Worm (Caenorhabditis elegans) whole organism, late embryonic: Measurements from ENCODE around the gene K09C6.3.

Source experiments
- C08G9.2 ChIP-seq: sonication (generic microtip); optimal IDR thresholded peaks from 2 replicates; lab custom pipeline; 2016; ENCODE audit warnings: mild to moderate bottlenecking, missing genetic modification characterization, moderate library complexity, missing compliant biosample characterization
- C38D4.7 ChIP-seq: fragments of 200-800 bp; sonication (Bioruptor generic); optimal IDR thresholded peaks from 2 replicates; lab custom pipeline; 2018; ENCODE audit warnings: mild to moderate bottlenecking, missing genetic modification characterization, moderate library complexity, missing compliant biosample characterization
- F13H6.1 ChIP-seq: sonication (generic microtip); optimal IDR thresholded peaks from 2 replicates; lab custom pipeline; 2016; ENCODE audit warnings: missing genetic modification characterization, missing compliant biosample characterization
- K02D7.2 ChIP-seq: sonication (generic microtip); optimal IDR thresholded peaks from 2 replicates; lab custom pipeline; 2017; ENCODE audit warnings: mild to moderate bottlenecking, missing genetic modification characterization, missing compliant biosample characterization
- K09A11.1 ChIP-seq: sonication (generic microtip); optimal IDR thresholded peaks from 2 replicates; lab custom pipeline; 2017; ENCODE audit warnings: antibody characterized with exemption, mild to moderate bottlenecking, missing genetic modification characterization, missing compliant biosample characterization; ENCODE audit not compliant: insufficient read depth
- T23F11.4 ChIP-seq: fragments of 200-800 bp; sonication (Bioruptor generic); optimal IDR thresholded peaks from 2 replicates; lab custom pipeline; 2018; ENCODE audit warnings: mild to moderate bottlenecking, missing genetic modification characterization, missing compliant biosample characterization
- Y22D7AL.16 ChIP-seq: sonication (generic microtip); optimal IDR thresholded peaks from 2 replicates; lab custom pipeline; 2016; ENCODE audit warnings: missing genetic modification characterization, missing compliant biosample characterization
- ama-1 ChIP-seq: fragments of 150-350 bp; optimal IDR thresholded peaks from 2 replicates; lab custom pipeline; 2014
- ceh-14 ChIP-seq: sonication (generic microtip); optimal IDR thresholded peaks from 2 replicates; lab custom pipeline; 2016; ENCODE audit warnings: missing genotype, missing genetic modification characterization, missing compliant biosample characterization
- ceh-18 ChIP-seq: sonication (generic microtip); optimal IDR thresholded peaks from 2 replicates; lab custom pipeline; 2016; ENCODE audit warnings: missing genetic modification characterization, missing compliant biosample characterization
- ceh-2 ChIP-seq: sonication (generic microtip); optimal IDR thresholded peaks from 2 replicates; lab custom pipeline; 2016; ENCODE audit warnings: missing genotype, missing genetic modification characterization, missing compliant biosample characterization
- ceh-22 ChIP-seq: sonication (generic microtip); optimal IDR thresholded peaks from 2 replicates; lab custom pipeline; 2017; ENCODE audit warnings: missing biosample characterization, missing genetic modification characterization
- ceh-45 ChIP-seq: fragments of 200-800 bp; sonication (Bioruptor generic); IDR thresholded peaks from 2 replicates; pipeline ENCODE4 v1.3.6; 2022; ENCODE audit warnings: missing genetic modification reagents, missing genetic modification characterization, missing compliant biosample characterization
- ceh-48 ChIP-seq: sonication (generic microtip); optimal IDR thresholded peaks from 2 replicates; lab custom pipeline; 2016; ENCODE audit warnings: missing genetic modification characterization, inconsistent platforms, missing compliant biosample characterization
- ceh-6 ChIP-seq: fragments of 200-800 bp; sonication (Bioruptor generic); optimal IDR thresholded peaks from 2 replicates; lab custom pipeline; 2018; ENCODE audit warnings: mild to moderate bottlenecking, missing genetic modification characterization, missing compliant biosample characterization
- dmd-4 ChIP-seq: sonication (generic microtip); optimal IDR thresholded peaks from 2 replicates; lab custom pipeline; 2016; ENCODE audit warnings: borderline replicate concordance, missing genetic modification characterization, missing compliant biosample characterization
- dve-1 ChIP-seq: sonication (generic microtip); optimal IDR thresholded peaks from 2 replicates; lab custom pipeline; 2017; ENCODE audit warnings: antibody characterized with exemption, mild to moderate bottlenecking, missing genetic modification characterization, missing compliant biosample characterization
- elt-4 ChIP-seq: sonication (generic microtip); optimal IDR thresholded peaks from 2 replicates; lab custom pipeline; 2016; ENCODE audit warnings: missing genetic modification characterization, missing compliant biosample characterization
- ets-4 ChIP-seq: sonication (generic microtip); optimal IDR thresholded peaks from 2 replicates; lab custom pipeline; 2016; ENCODE audit warnings: missing genetic modification characterization, missing compliant biosample characterization
- eyg-1 ChIP-seq: sonication (generic microtip); optimal IDR thresholded peaks from 2 replicates; lab custom pipeline; 2016; ENCODE audit warnings: missing genotype, missing genetic modification characterization, missing compliant biosample characterization
- fkh-10 ChIP-seq: fragments of 150-350 bp; optimal IDR thresholded peaks from 2 replicates; lab custom pipeline; 2014; ENCODE audit warnings: missing biosample characterization, missing genetic modification reagents, missing genetic modification characterization
- hlh-13 ChIP-seq: fragments of 200-800 bp; sonication (Bioruptor generic); optimal IDR thresholded peaks from 2 replicates; lab custom pipeline; 2018; ENCODE audit warnings: mild to moderate bottlenecking, missing genetic modification characterization, missing compliant biosample characterization
- hlh-15 ChIP-seq: sonication (generic microtip); optimal IDR thresholded peaks from 2 replicates; lab custom pipeline; 2016; ENCODE audit warnings: missing genetic modification characterization, missing compliant biosample characterization
- hlh-30 ChIP-seq: sonication (generic microtip); optimal IDR thresholded peaks from 2 replicates; lab custom pipeline; 2017; ENCODE audit warnings: antibody characterized with exemption, missing genetic modification characterization, missing compliant biosample characterization; ENCODE audit not compliant: insufficient read depth
- hlh-6 ChIP-seq: sonication (generic microtip); optimal IDR thresholded peaks from 2 replicates; lab custom pipeline; 2016; ENCODE audit warnings: missing genotype, missing genetic modification characterization, missing compliant biosample characterization
- hlh-8 ChIP-seq: sonication (generic microtip); optimal IDR thresholded peaks from 2 replicates; lab custom pipeline; 2016; ENCODE audit warnings: missing genotype, missing genetic modification characterization, missing compliant biosample characterization
- lim-6 ChIP-seq: sonication (generic microtip); optimal IDR thresholded peaks from 2 replicates; lab custom pipeline; 2016; ENCODE audit warnings: missing genetic modification characterization, missing compliant biosample characterization
- madf-2 ChIP-seq: sonication (generic microtip); optimal IDR thresholded peaks from 2 replicates; lab custom pipeline; 2017; ENCODE audit warnings: missing genetic modification characterization, missing compliant biosample characterization
- nfya-1 ChIP-seq: sonication (generic microtip); optimal IDR thresholded peaks from 2 replicates; lab custom pipeline; 2017; ENCODE audit warnings: missing genetic modification characterization, mild to moderate bottlenecking, missing compliant biosample characterization, antibody characterized with exemption, moderate library complexity
- nhr-11 ChIP-seq: fragments of 150-350 bp; optimal IDR thresholded peaks from 2 replicates; lab custom pipeline; 2014; ENCODE audit warnings: missing biosample characterization, missing genetic modification characterization
- odd-2 ChIP-seq: sonication (generic microtip); optimal IDR thresholded peaks from 2 replicates; lab custom pipeline; 2017; ENCODE audit warnings: antibody characterized with exemption, mild to moderate bottlenecking, missing genetic modification characterization, missing compliant biosample characterization
- pat-9 ChIP-seq: fragments of 200-800 bp; sonication (Bioruptor generic); optimal IDR thresholded peaks from 2 replicates; lab custom pipeline; 2018; ENCODE audit warnings: mild to moderate bottlenecking, missing genetic modification characterization, moderate library complexity, missing compliant biosample characterization
- pha-2 ChIP-seq: sonication (generic microtip); optimal IDR thresholded peaks from 2 replicates; lab custom pipeline; 2017; ENCODE audit warnings: mild to moderate bottlenecking, missing genetic modification characterization, missing compliant biosample characterization
- pha-4 ChIP-seq: fragments of 150-350 bp; optimal IDR thresholded peaks from 2 replicates; lab custom pipeline; 2018; ENCODE audit warnings: missing biosample characterization, missing genetic modification reagents, missing genetic modification characterization
- pqm-1 ChIP-seq: sonication (generic microtip); optimal IDR thresholded peaks from 2 replicates; lab custom pipeline; 2016; ENCODE audit warnings: missing genetic modification characterization, missing compliant biosample characterization
- pros-1 ChIP-seq: fragments of 150-350 bp; optimal IDR thresholded peaks from 2 replicates; lab custom pipeline; 2014; ENCODE audit warnings: missing biosample characterization, missing genetic modification reagents, missing genetic modification characterization
- rnt-1 ChIP-seq: sonication (generic microtip); optimal IDR thresholded peaks from 2 replicates; lab custom pipeline; 2016; ENCODE audit warnings: missing genetic modification characterization, missing compliant biosample characterization
- sox-2 ChIP-seq: fragments of 200-800 bp; sonication (Bioruptor generic); IDR thresholded peaks from 2 replicates; pipeline ENCODE4 v1.3.6; 2022; ENCODE audit warnings: missing genetic modification reagents, missing genetic modification characterization, missing compliant biosample characterization
- sox-4 ChIP-seq: sonication (generic microtip); optimal IDR thresholded peaks from 2 replicates; lab custom pipeline; 2017; ENCODE audit warnings: mild to moderate bottlenecking, missing genetic modification characterization, inconsistent platforms, missing compliant biosample characterization
- syd-9 ChIP-seq: sonication (generic microtip); optimal IDR thresholded peaks from 2 replicates; lab custom pipeline; 2016; ENCODE audit warnings: mild to moderate bottlenecking, missing genetic modification characterization, moderate library complexity, missing compliant biosample characterization
- ttx-3 ChIP-seq: sonication (generic microtip); optimal IDR thresholded peaks from 2 replicates; lab custom pipeline; 2016; ENCODE audit warnings: missing genetic modification reagents, missing genetic modification characterization, missing compliant biosample characterization
- unc-42 ChIP-seq: sonication (generic microtip); optimal IDR thresholded peaks from 2 replicates; lab custom pipeline; 2016; ENCODE audit warnings: missing genotype, missing genetic modification characterization, missing compliant biosample characterization
- unc-86 ChIP-seq: sonication (generic microtip); optimal IDR thresholded peaks from 2 replicates; lab custom pipeline; 2016; ENCODE audit warnings: missing genetic modification characterization, missing compliant biosample characterization
- zip-5 ChIP-seq: sonication (generic microtip); optimal IDR thresholded peaks from 2 replicates; lab custom pipeline; 2016; ENCODE audit warnings: missing genetic modification characterization, missing compliant biosample characterization

Gene K09C6.3

DNA sequence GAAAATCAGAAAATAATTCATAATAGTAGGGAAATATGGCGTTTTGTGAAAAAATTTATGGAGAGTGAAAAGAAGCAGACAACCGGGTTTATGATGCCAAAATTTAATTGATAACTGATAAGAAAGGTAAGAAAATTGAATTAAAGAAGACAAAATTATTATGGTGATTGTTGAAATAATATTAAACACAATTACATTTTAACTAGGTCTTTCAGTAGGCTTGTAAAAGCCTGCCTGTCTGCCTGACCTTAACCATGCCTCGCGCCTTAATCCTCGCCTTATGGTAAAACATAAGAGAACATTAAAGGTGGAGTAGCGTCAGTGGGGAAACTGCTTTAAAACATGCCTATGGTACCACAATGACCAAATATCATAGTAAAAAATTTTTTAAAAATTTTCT is 26.3 kb downstream of the K09C6.3 start, which contains the start of gene T02B11.8:
TSS of gene T02B11.8 (minus strand) at position 101 of the 400 bp plus-strand sequence.
- TF ChIP-seq rnt-1: no peak
- TF ChIP-seq ceh-45: no peak
- no peak for TF ChIP-seq pat-9 (tag; lab: Kevin White, UChicago)
- TF ChIP-seq dmd-4 (tag; lab: Kevin White, UChicago): no peak
- TF ChIP-seq nfya-1 (tag; lab: Kevin White, UChicago): no peak
- TF ChIP-seq ama-1 (lab: Kevin White, UChicago): no peak
- TF ChIP-seq elt-4: no peak
- no peak for TF ChIP-seq ets-4 (tag; lab: Kevin White, UChicago)
- TF ChIP-seq ceh-14: no peak
- TF ChIP-seq K09A11.1 (tag; lab: Kevin White, UChicago): no peak
- TF ChIP-seq Y22D7AL.16 (tag; lab: Kevin White, UChicago): no peak
- TF ChIP-seq hlh-6: no peak

DNA sequence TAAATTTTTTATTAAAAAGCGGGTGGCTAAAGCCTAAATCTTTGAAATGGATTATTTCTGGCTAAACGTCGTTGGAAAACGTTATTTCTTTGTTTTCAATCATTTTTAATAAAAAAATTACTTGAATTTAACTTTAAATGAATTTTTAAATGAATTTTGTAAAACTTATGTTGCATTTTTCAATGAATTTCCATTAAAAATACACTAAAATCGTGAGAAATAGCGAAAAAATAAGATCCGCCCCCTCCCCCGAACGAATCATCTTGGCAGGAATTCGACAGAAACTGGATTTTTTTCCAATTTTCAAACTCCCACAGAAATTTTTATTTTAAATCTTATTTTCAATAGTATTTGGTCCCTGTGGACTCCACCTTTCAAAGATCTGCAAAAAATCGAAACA is 26.9 kb downstream of the K09C6.3 start, which contains the start of gene srg-53:
TSS of gene srg-53 (plus strand) at position 301 of the 400 bp plus-strand sequence.
- TF ChIP-seq unc-42 (tag; lab: Kevin White, UChicago) (no peak), ceh-6 (GFP tag; lab: Kevin White, UChicago) (no peak)

DNA sequence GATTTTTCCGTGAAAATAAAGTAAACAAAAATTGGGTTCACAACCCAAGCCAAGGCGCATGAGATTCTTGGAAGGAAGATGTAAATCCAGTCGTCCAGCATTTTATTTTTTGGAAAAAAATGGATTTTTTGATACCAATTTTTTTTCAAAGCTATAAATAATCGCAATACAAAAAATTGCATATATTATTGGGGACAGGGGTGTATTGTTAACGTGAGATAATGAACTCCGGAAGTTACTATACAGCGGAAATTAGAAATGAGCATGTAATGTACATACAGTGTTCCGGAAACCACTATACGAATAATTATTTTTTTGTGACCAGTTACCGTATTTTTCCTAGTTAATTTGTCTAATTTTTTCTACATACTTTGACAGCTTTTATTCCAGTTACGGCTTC is 32.0 kb downstream of the K09C6.3 start, which contains the start of gene srj-38:
TSS of gene srj-38 (minus strand) at position 101 of the 400 bp plus-strand sequence.
- no peak for TF ChIP-seq ceh-48 (tag; lab: Kevin White, UChicago)
- TF ChIP-seq Y22D7AL.16 (tag; lab: Kevin White, UChicago): no peak
- TF ChIP-seq pha-4 (tag; lab: Kevin White, UChicago): no peak
- no peak for TF ChIP-seq odd-2 (tag; lab: Kevin White, UChicago)
- no peak for TF ChIP-seq pha-2 (tag; lab: Kevin White, UChicago)
- TF ChIP-seq pqm-1 (tag; lab: Kevin White, UChicago): no peak
- TF ChIP-seq C08G9.2 (tag; lab: Kevin White, UChicago): no peak
- TF ChIP-seq sox-4 (tag; lab: Kevin White, UChicago): no peak
- no peak for TF ChIP-seq C38D4.7 (GFP tag; lab: Kevin White, UChicago)
- TF ChIP-seq ama-1 (lab: Kevin White, UChicago): no peak

DNA sequence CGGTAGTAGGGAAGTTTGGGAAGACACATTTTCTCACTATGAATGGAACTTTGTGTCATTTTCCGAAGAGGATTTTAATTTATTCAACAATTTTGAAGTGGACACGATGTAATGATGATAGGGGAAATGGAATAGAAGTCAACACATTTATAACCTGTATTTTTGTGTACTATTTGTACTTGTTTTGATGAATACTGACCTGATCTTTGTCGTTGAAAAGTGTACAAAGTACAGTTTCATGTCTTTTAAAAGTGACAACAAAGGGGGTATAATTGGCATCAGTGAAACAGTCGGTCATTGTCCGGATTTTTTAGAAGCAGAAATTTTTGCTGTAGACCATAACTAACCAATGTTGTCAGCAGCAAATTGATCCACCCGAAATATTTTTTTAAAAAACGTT is 36.9 kb downstream of the K09C6.3 start, which contains the start of gene T02B11.6:
TSS of gene T02B11.6 (minus strand) at position 101 of the 400 bp plus-strand sequence.
- no peak for TF ChIP-seq hlh-8 (tag; lab: Kevin White, UChicago)
- TF ChIP-seq rnt-1: no peak
- TF ChIP-seq nhr-11: no peak
- no peak for TF ChIP-seq K09A11.1 (tag; lab: Kevin White, UChicago)
- TF ChIP-seq zip-5 (tag; lab: Kevin White, UChicago): no peak
- no peak for TF ChIP-seq ceh-6 (GFP tag; lab: Kevin White, UChicago)
- TF ChIP-seq hlh-30: no peak
- TF ChIP-seq ets-4 (tag; lab: Kevin White, UChicago): no peak
- no peak for TF ChIP-seq K02D7.2 (tag; lab: Kevin White, UChicago)
- TF ChIP-seq fkh-10 (GFP tag; lab: Kevin White, UChicago): no peak
- TF ChIP-seq C38D4.7 (GFP tag; lab: Kevin White, UChicago): no peak
- TF ChIP-seq ceh-48 (tag; lab: Kevin White, UChicago): no peak
- TF ChIP-seq hlh-6: no peak
- TF ChIP-seq ceh-2 (tag; lab: Kevin White, UChicago): no peak
- TF ChIP-seq hlh-13 (GFP tag; lab: Kevin White, UChicago): no peak
- TF ChIP-seq dve-1: no peak
- TF ChIP-seq, all 69 proteins: peak for 0

DNA sequence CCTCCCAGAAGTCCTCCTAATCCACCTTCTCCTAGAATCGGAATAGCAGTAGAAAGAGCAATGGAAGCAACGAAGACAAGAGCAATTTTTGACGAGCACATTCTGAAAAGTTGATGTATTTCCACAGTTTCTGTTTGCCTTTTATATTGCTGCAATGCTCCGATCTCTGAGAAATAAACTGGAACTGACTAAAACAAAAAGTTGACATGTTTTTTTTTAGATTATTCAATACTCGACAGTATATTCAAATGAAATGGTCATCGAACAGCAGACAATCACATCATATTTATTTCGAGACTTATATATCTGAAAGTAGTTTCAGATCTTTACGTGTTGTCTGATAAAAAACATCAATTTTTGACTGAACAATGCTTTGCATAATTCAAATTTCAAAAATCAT is 38.1 kb downstream of the K09C6.3 start, which contains the start of gene srlf-21:
TSS of gene srlf-21 (minus strand) at position 101 of the 400 bp plus-strand sequence.
- no peak for TF ChIP-seq madf-2 (tag; lab: Kevin White, UChicago)
- TF ChIP-seq Y22D7AL.16 (tag; lab: Kevin White, UChicago): no peak
- no peak for TF ChIP-seq hlh-15
- no peak for TF ChIP-seq dmd-4 (tag; lab: Kevin White, UChicago)
- no peak for TF ChIP-seq lim-6
- TF ChIP-seq ceh-22: no peak
- TF ChIP-seq unc-86 (tag; lab: Kevin White, UChicago): no peak
- no peak for TF ChIP-seq sox-2 (GFP tag; lab: Robert Waterston, UW)
- TF ChIP-seq ets-4 (tag; lab: Kevin White, UChicago): no peak
- no peak for TF ChIP-seq pros-1
- TF ChIP-seq ceh-18 (tag; lab: Kevin White, UChicago): no peak
- no peak for TF ChIP-seq syd-9 (tag; lab: Kevin White, UChicago)
- TF ChIP-seq eyg-1 (tag; lab: Kevin White, UChicago): no peak
- TF ChIP-seq F13H6.1: no peak
- TF ChIP-seq ttx-3 (tag; lab: Kevin White, UChicago): no peak
- no peak for TF ChIP-seq T23F11.4 (GFP tag; lab: Kevin White, UChicago)
